Worm (Caenorhabditis elegans): ENCODE results near the gene cdh-12.

- TF ChIP-seq him-1 (tag; optimal IDR thresholded peaks at IDR 0.05) (no peak), ama-1 (optimal IDR thresholded peaks at IDR 0.05) (no peak), ama-1 (GFP tag; optimal IDR thresholded peaks at IDR 0.05) (no peak), Y95B8A.8 (GFP tag; IDR thresholded peaks at IDR 0.05) (no peak), fkh-3 (tag; optimal IDR thresholded peaks at IDR 0.05) (no peak)
Observed at ce11 chrIII:1218221-1218620, 66.4 kb downstream of the cdh-12 start.
